Fruit fly (Drosophila melanogaster): ENCODE results near the gene CG14210.

The CG14210 gene

dm6 chrX:19638328-19638940, 22.4 kb downstream of the CG14210 start, which contains the start of gene Rcd-1 (continued):
- TF ChIP-seq CG6272 (GFP tag; IDR thresholded peaks at IDR 0.05) = no peak
- no peak for TF ChIP-seq lilli (GFP tag; optimal IDR thresholded peaks at IDR 0.05)
- TF ChIP-seq HLHmδ (GFP tag; optimal IDR thresholded peaks at IDR 0.05) = peak; percentile 34
- TF ChIP-seq tll (GFP tag; optimal IDR thresholded peaks at IDR 0.05) = no peak
- TF ChIP-seq Ets97D (GFP tag; optimal IDR thresholded peaks at IDR 0.05) = peak; percentile 37
- no peak for TF ChIP-seq CG13296 (GFP tag; optimal IDR thresholded peaks at IDR 0.05)
- 0 out of 2 replicates have a peak, but pooled peaks have one; percentile 18 for TF ChIP-seq CG32772 (GFP tag; IDR thresholded peaks at IDR 0.05)
- peak; percentile 38 for TF ChIP-seq bigmax (GFP tag; optimal IDR thresholded peaks at IDR 0.05)
- peak; percentile 59 for TF ChIP-seq CG17186 (GFP tag; optimal IDR thresholded peaks at IDR 0.05)
- peak; percentile 52 for TF ChIP-seq CG10431 (GFP tag; optimal IDR thresholded peaks at IDR 0.05)
- TF ChIP-seq CHES-1-like (GFP tag; optimal IDR thresholded peaks at IDR 0.05) = peak; percentile 16
- TF ChIP-seq CG4404 (GFP tag; IDR thresholded peaks at IDR 0.05) = no peak
- TF ChIP-seq CG5953 (GFP tag; IDR thresholded peaks at IDR 0.05) = no peak
- TF ChIP-seq gcm (GFP tag; optimal IDR thresholded peaks at IDR 0.05) = no peak
- TF ChIP-seq CG9797 (GFP tag; optimal IDR thresholded peaks at IDR 0.05) = peak; percentile 91
- TF ChIP-seq CG34422 (GFP tag; IDR thresholded peaks at IDR 0.05) = no peak
- TF ChIP-seq CG18619 (GFP tag; optimal IDR thresholded peaks at IDR 0.05) = peak; percentile 10
- peak; percentile 49; the same call in 1 of the 2 replicates for TF ChIP-seq vvl (GFP tag; IDR thresholded peaks at IDR 0.05)
- TF ChIP-seq CG33213 (GFP tag; optimal IDR thresholded peaks at IDR 0.05) = peak; percentile 24
- no peak for TF ChIP-seq CG15696 (tag; optimal IDR thresholded peaks at IDR 0.05)
- no peak for TF ChIP-seq Camta (GFP tag; optimal IDR thresholded peaks at IDR 0.05)
- peak; percentile 65 for TF ChIP-seq CG12155 (GFP tag; optimal IDR thresholded peaks at IDR 0.05)
- TF ChIP-seq CG17359 (tag; optimal IDR thresholded peaks at IDR 0.05) = no peak
- no peak for TF ChIP-seq zf30C (GFP tag; optimal IDR thresholded peaks at IDR 0.05)
- no peak for TF ChIP-seq tna (GFP tag; IDR thresholded peaks at IDR 0.05; ENCODE audit: partially characterized antibody)
- TF ChIP-seq sd (tag; optimal IDR thresholded peaks at IDR 0.05) = peak; percentile 18
- TF ChIP-seq E2f1 (GFP tag; IDR thresholded peaks at IDR 0.05) = no peak
- no peak for TF ChIP-seq danr (GFP tag; IDR thresholded peaks at IDR 0.05)
- TF ChIP-seq CG2116 (GFP tag; optimal IDR thresholded peaks at IDR 0.05) = peak; percentile 20
- no peak for TF ChIP-seq sisA (GFP tag; IDR thresholded peaks at IDR 0.05)
- no peak for TF ChIP-seq tup (GFP tag; optimal IDR thresholded peaks at IDR 0.05)
- TF ChIP-seq ind (GFP tag; optimal IDR thresholded peaks at IDR 0.05) = no peak
- no peak; the same call in 1 of the 2 replicates for TF ChIP-seq amos (GFP tag; IDR thresholded peaks at IDR 0.05; ENCODE audit: partially characterized antibody)
- TF ChIP-seq salm (tag; optimal IDR thresholded peaks at IDR 0.05) = no peak
- TF ChIP-seq Dref (GFP tag; IDR thresholded peaks at IDR 0.05) = peak; percentile 51
- no peak for TF ChIP-seq Fer3 (tag; optimal IDR thresholded peaks at IDR 0.05)
- no peak for TF ChIP-seq Xrp1 (GFP tag; IDR thresholded peaks at IDR 0.05)
- peak; percentile 14 for TF ChIP-seq Myb (GFP tag; optimal IDR thresholded peaks at IDR 0.05)
- TF ChIP-seq CG1603 (tag; optimal IDR thresholded peaks at IDR 0.05) = peak; percentile 68
- no peak for TF ChIP-seq CG13624 (GFP tag; optimal IDR thresholded peaks at IDR 0.05)
- no peak for TF ChIP-seq Aef1 (GFP tag; IDR thresholded peaks at IDR 0.05)
- TF ChIP-seq zfh1 (GFP tag; IDR thresholded peaks at IDR 0.05) = no peak
- TF ChIP-seq onecut (GFP tag; IDR thresholded peaks at IDR 0.05) = no peak
- no peak for TF ChIP-seq CG7987 (GFP tag; optimal IDR thresholded peaks at IDR 0.05)
- TF ChIP-seq wor (GFP tag; IDR thresholded peaks at IDR 0.05) = no peak
- TF ChIP-seq pb (GFP tag; optimal IDR thresholded peaks at IDR 0.05) = no peak
- no peak for TF ChIP-seq en (GFP tag; optimal IDR thresholded peaks at IDR 0.05)
- peak; percentile 18 for TF ChIP-seq CG9727 (GFP tag; optimal IDR thresholded peaks at IDR 0.05)
- no peak for TF ChIP-seq crc (GFP tag; optimal IDR thresholded peaks at IDR 0.05)
- TF ChIP-seq sc (optimal IDR thresholded peaks at IDR 0.05) = no peak
- TF ChIP-seq sc (GFP tag; optimal IDR thresholded peaks at IDR 0.05) = no peak

Measured in whole organism, embryonic.